Worm (Caenorhabditis elegans) whole organism, L4/young adult: ENCODE measurements around the gene nlp-35.

Experiments
- W03F9.2 ChIP-seq: fragments of 150-350 bp; optimal IDR thresholded peaks from 2 replicates; lab custom pipeline; 2014; ENCODE audit warnings: missing biosample characterization, missing genetic modification characterization
- dao-5 ChIP-seq: sonication (generic microtip); optimal IDR thresholded peaks from 2 replicates; lab custom pipeline; 2016; ENCODE audit warnings: missing genotype, missing genetic modification characterization, moderate library complexity, missing compliant biosample characterization
- him-1 ChIP-seq: sonication (generic microtip); optimal IDR thresholded peaks from 2 replicates; lab custom pipeline; 2016; ENCODE audit warnings: missing genotype, missing genetic modification reagents, missing genetic modification characterization, missing compliant biosample characterization

DNA sequence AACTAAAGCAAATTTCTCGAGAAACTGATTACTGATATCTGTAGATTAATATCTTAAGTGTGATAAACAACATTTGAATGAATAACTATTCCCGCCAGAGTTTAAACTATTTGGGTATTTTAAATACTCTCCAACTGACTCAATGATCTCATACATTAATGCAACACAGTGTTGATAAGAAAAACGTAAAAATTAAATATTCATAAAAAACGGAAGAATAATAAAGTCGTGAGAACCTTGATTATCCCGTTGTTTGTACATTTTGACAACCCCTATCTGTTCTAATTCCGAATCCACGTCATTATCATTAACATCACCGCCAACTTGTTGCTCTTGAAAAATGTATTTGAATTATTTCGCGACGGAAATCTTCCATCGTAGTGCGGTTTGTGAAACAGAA is 10.9 kb upstream of the nlp-35 start, which contains the start of gene elo-7:
- no peak for TF ChIP-seq him-1 (tag; lab: Kevin White, UChicago)
- no peak for TF ChIP-seq dao-5 (tag; lab: Kevin White, UChicago)
- no peak for TF ChIP-seq W03F9.2 (tag; lab: Kevin White, UChicago)
